Fruit fly (Drosophila melanogaster) whole organism, embryonic: Measurements from ENCODE around the gene sdt.

Experiments used
- B-H2 ChIP-seq: fragments of 200-800 bp; sonication (Bioruptor generic); optimal IDR thresholded peaks from 2 replicates; lab custom pipeline; 2018; ENCODE audit warnings: missing biosample characterization, mild to moderate bottlenecking, missing genetic modification characterization
- CG10147 ChIP-seq: fragments of 200-800 bp; sonication (Bioruptor generic); optimal IDR thresholded peaks from 2 replicates; lab custom pipeline; 2019; ENCODE audit warnings: missing biosample characterization, mild to moderate bottlenecking, missing genetic modification characterization, moderate library complexity
- CG12104 ChIP-seq: fragments of 200-800 bp; sonication (Bioruptor generic); optimal IDR thresholded peaks from 3 replicates; lab custom pipeline; 2016; ENCODE audit warnings: missing biosample characterization, missing genetic modification characterization
- CG12299 ChIP-seq: fragments of 200-800 bp; sonication (Bioruptor generic); optimal IDR thresholded peaks from 2 replicates; lab custom pipeline; 2018; ENCODE audit warnings: missing biosample characterization, mild to moderate bottlenecking, missing genetic modification characterization
- CG13287 ChIP-seq: fragments of 200-800 bp; sonication (Bioruptor generic); IDR thresholded peaks from 2 replicates; pipeline ENCODE4 v1.3.6; 2022; ENCODE audit warnings: missing biosample characterization, missing genetic modification characterization; ENCODE audit not compliant: partially characterized antibody
- CG13624 ChIP-seq: fragments of 200-800 bp; sonication (Bioruptor generic); optimal IDR thresholded peaks from 2 replicates; lab custom pipeline; 2016; ENCODE audit warnings: missing biosample characterization, missing genetic modification characterization
- CG13775 ChIP-seq: fragments of 200-800 bp; sonication (Bioruptor generic); optimal IDR thresholded peaks from 3 replicates; lab custom pipeline; 2017; ENCODE audit warnings: missing biosample characterization, mild to moderate bottlenecking, missing genetic modification characterization
- CG1792 ChIP-seq: fragments of 200-800 bp; sonication (Bioruptor generic); optimal IDR thresholded peaks from 2 replicates; lab custom pipeline; 2016; ENCODE audit warnings: missing biosample characterization, missing genetic modification characterization
- CG2116 ChIP-seq: fragments of 200-800 bp; sonication (Bioruptor generic); optimal IDR thresholded peaks from 3 replicates; lab custom pipeline; 2018; ENCODE audit warnings: missing biosample characterization, mild to moderate bottlenecking, missing genetic modification characterization
- CG2120 ChIP-seq: fragments of 200-800 bp; sonication (Bioruptor generic); optimal IDR thresholded peaks from 3 replicates; lab custom pipeline; 2016; ENCODE audit warnings: missing biosample characterization, missing genetic modification characterization
- CG2889 ChIP-seq: fragments of 200-800 bp; sonication (Bioruptor generic); IDR thresholded peaks from 3 replicates; pipeline ENCODE4 v1.3.6; 2022; ENCODE audit warnings: missing biosample characterization, missing genetic modification characterization
- CG34376 ChIP-seq: fragments of 200-800 bp; sonication (Bioruptor generic); optimal IDR thresholded peaks from 2 replicates; lab custom pipeline; 2018; ENCODE audit warnings: missing biosample characterization, mild to moderate bottlenecking, missing genetic modification characterization
- CG4360 ChIP-seq: fragments of 200-800 bp; sonication (Bioruptor generic); IDR thresholded peaks from 2 replicates; pipeline ENCODE4 v1.3.6; 2022; ENCODE audit warnings: missing biosample characterization, missing genetic modification characterization
- CG4404 ChIP-seq: fragments of 200-800 bp; sonication (Bioruptor generic); IDR thresholded peaks from 2 replicates; pipeline ENCODE4 v1.3.6; 2022; ENCODE audit warnings: missing biosample characterization, missing genetic modification characterization
- CG6175 ChIP-seq: fragments of 200-800 bp; sonication (Bioruptor generic); IDR thresholded peaks from 3 replicates; pipeline ENCODE4 v1.3.6; 2022; ENCODE audit warnings: missing biosample characterization, missing genetic modification characterization
- CG7928 ChIP-seq: fragments of 200-800 bp; sonication (Bioruptor generic); optimal IDR thresholded peaks from 2 replicates; lab custom pipeline; 2017; ENCODE audit warnings: missing biosample characterization, mild to moderate bottlenecking, missing genetic modification characterization
- CG8290 ChIP-seq, 3 experiments: fragments of 200-800 bp; sonication (Bioruptor generic); optimal IDR thresholded peaks; 2 replicates each; lab custom pipeline; 2016 to 2019; ENCODE audit warnings: missing biosample characterization in 3 of 3, missing genetic modification characterization in 3 of 3, mild to moderate bottlenecking in 2 of 3, moderate library complexity in 1 of 3
- Dfd ChIP-seq, 2 experiments: fragments of >200 bp; optimal IDR thresholded peaks; 2 replicates each; lab custom pipeline; 2017; ENCODE audit warnings: missing biosample characterization in 2 of 2, missing genetic modification characterization in 2 of 2
- Doc2 ChIP-seq: fragments of 200-800 bp; sonication (Bioruptor generic); IDR thresholded peaks from 2 replicates; pipeline ENCODE4 v1.3.6; 2022; ENCODE audit warnings: missing biosample characterization, missing genetic modification characterization
- Dref ChIP-seq: fragments of 200-800 bp; sonication (Bioruptor generic); IDR thresholded peaks from 2 replicates; pipeline ENCODE4 v1.3.6; 2022; ENCODE audit warnings: missing biosample characterization, missing genetic modification characterization
- HLH4C ChIP-seq: fragments of 200-800 bp; sonication (Bioruptor generic); IDR thresholded peaks from 3 replicates; pipeline ENCODE4 v1.3.6; 2022; ENCODE audit warnings: missing biosample characterization, missing genetic modification characterization; ENCODE audit not compliant: partially characterized antibody
- Kr ChIP-seq: fragments of 200-800 bp; sonication (Bioruptor generic); optimal IDR thresholded peaks from 2 replicates; lab custom pipeline; 2017; ENCODE audit warnings: missing biosample characterization, mild to moderate bottlenecking, missing genetic modification characterization
- MESR4 ChIP-seq: fragments of 200-800 bp; sonication (Bioruptor generic); optimal IDR thresholded peaks from 2 replicates; lab custom pipeline; 2018; ENCODE audit warnings: missing biosample characterization, mild to moderate bottlenecking, missing genetic modification characterization, moderate library complexity
- Mad ChIP-seq: fragments of 200-800 bp; sonication (Bioruptor generic); optimal IDR thresholded peaks from 2 replicates; lab custom pipeline; 2016; ENCODE audit warnings: missing biosample characterization, missing genetic modification characterization
- Myb ChIP-seq: fragments of 200-800 bp; sonication (Bioruptor generic); optimal IDR thresholded peaks from 2 replicates; lab custom pipeline; 2016; ENCODE audit warnings: missing biosample characterization, missing genetic modification characterization
- Scr ChIP-seq: fragments of 200-800 bp; sonication (Bioruptor generic); IDR thresholded peaks from 2 replicates; pipeline ENCODE4 v1.3.6; 2022; ENCODE audit warnings: missing biosample characterization, missing genetic modification characterization; ENCODE audit not compliant: partially characterized antibody
- Sin3A ChIP-seq: fragments of >200 bp; optimal IDR thresholded peaks from 2 replicates; lab custom pipeline; 2018
- Sox100B ChIP-seq: fragments of 200-800 bp; sonication (Bioruptor generic); optimal IDR thresholded peaks from 3 replicates; lab custom pipeline; 2018; ENCODE audit warnings: missing biosample characterization, mild to moderate bottlenecking, missing genetic modification characterization
- ac ChIP-seq: fragments of 200-800 bp; sonication (Bioruptor generic); optimal IDR thresholded peaks from 3 replicates; lab custom pipeline; 2017; ENCODE audit warnings: missing biosample characterization, mild to moderate bottlenecking, missing genetic modification characterization
- aop ChIP-seq: fragments of 200-800 bp; sonication (Bioruptor generic); IDR thresholded peaks from 2 replicates; pipeline ENCODE4 v1.3.6; 2022; ENCODE audit warnings: missing biosample characterization, missing genetic modification characterization
- ash1 ChIP-seq: fragments of 200-800 bp; sonication (Bioruptor generic); optimal IDR thresholded peaks from 2 replicates; lab custom pipeline; 2018; ENCODE audit warnings: missing biosample characterization, mild to moderate bottlenecking, missing genetic modification characterization
- chif ChIP-seq, 2 experiments: fragments of 200-800 bp; sonication (Bioruptor generic); optimal IDR thresholded peaks; 3 replicates each; lab custom pipeline; 2016; ENCODE audit warnings: missing biosample characterization in 2 of 2, missing genetic modification characterization in 2 of 2
- chm ChIP-seq: fragments of 200-800 bp; sonication (Bioruptor generic); IDR thresholded peaks from 2 replicates; pipeline ENCODE4 v1.3.6; 2022; ENCODE audit warnings: missing biosample characterization, missing genetic modification characterization
- dm ChIP-seq: fragments of 200-800 bp; sonication (Bioruptor generic); optimal IDR thresholded peaks from 3 replicates; lab custom pipeline; 2016; ENCODE audit warnings: missing biosample characterization, missing genetic modification characterization
- eyg ChIP-seq: fragments of 200-800 bp; sonication (Bioruptor generic); optimal IDR thresholded peaks from 3 replicates; lab custom pipeline; 2016; ENCODE audit warnings: missing biosample characterization, missing genetic modification characterization
- fu2 ChIP-seq: fragments of 200-800 bp; sonication (Bioruptor generic); optimal IDR thresholded peaks from 2 replicates; lab custom pipeline; 2016; ENCODE audit warnings: missing biosample characterization, missing genetic modification characterization
- gcm ChIP-seq: fragments of 200-800 bp; sonication (Bioruptor generic); optimal IDR thresholded peaks from 2 replicates; lab custom pipeline; 2019; ENCODE audit warnings: missing biosample characterization, mild to moderate bottlenecking, missing genetic modification characterization, moderate library complexity
- jumu ChIP-seq: fragments of 200-800 bp; sonication (Bioruptor generic); optimal IDR thresholded peaks from 3 replicates; lab custom pipeline; 2016; ENCODE audit warnings: missing biosample characterization, missing genetic modification characterization
- mam ChIP-seq: fragments of 200-800 bp; sonication (Bioruptor generic); optimal IDR thresholded peaks from 3 replicates; lab custom pipeline; 2016; ENCODE audit warnings: missing biosample characterization, missing genetic modification characterization
- p53 ChIP-seq: fragments of 200-800 bp; sonication (Bioruptor generic); optimal IDR thresholded peaks from 2 replicates; lab custom pipeline; 2016; ENCODE audit warnings: missing biosample characterization, missing genetic modification characterization
- salm ChIP-seq: fragments of 200-800 bp; sonication (Bioruptor generic); optimal IDR thresholded peaks from 2 replicates; lab custom pipeline; 2018; ENCODE audit warnings: missing biosample characterization, mild to moderate bottlenecking, missing genetic modification characterization
- slbo ChIP-seq: fragments of 200-800 bp; sonication (Bioruptor generic); IDR thresholded peaks from 2 replicates; pipeline ENCODE4 v1.3.6; 2022; ENCODE audit warnings: missing biosample characterization, missing genetic modification characterization
- slou ChIP-seq: fragments of 200-800 bp; sonication (Bioruptor generic); optimal IDR thresholded peaks from 3 replicates; lab custom pipeline; 2016; ENCODE audit warnings: missing biosample characterization, missing genetic modification characterization
- so ChIP-seq: fragments of 200-800 bp; sonication (Bioruptor generic); IDR thresholded peaks from 3 replicates; pipeline ENCODE4 v1.3.6; 2022; ENCODE audit warnings: missing biosample characterization, missing genetic modification characterization
- sob ChIP-seq: fragments of 200-800 bp; sonication (Bioruptor generic); IDR thresholded peaks from 2 replicates; pipeline ENCODE4 v1.3.6; 2022; ENCODE audit warnings: missing biosample characterization, missing genetic modification characterization
- sqz ChIP-seq: fragments of 200-800 bp; sonication (Bioruptor generic); optimal IDR thresholded peaks from 3 replicates; lab custom pipeline; 2018; ENCODE audit warnings: missing biosample characterization, mild to moderate bottlenecking, missing genetic modification characterization
- sug ChIP-seq: fragments of 200-800 bp; optimal IDR thresholded peaks from 2 replicates; lab custom pipeline; 2019; ENCODE audit warnings: missing biosample characterization, mild to moderate bottlenecking, missing genetic modification characterization, moderate library complexity
- tap ChIP-seq: fragments of 200-800 bp; optimal IDR thresholded peaks from 3 replicates; lab custom pipeline; 2019; ENCODE audit warnings: missing biosample characterization, mild to moderate bottlenecking, missing genetic modification characterization, moderate library complexity
- trh ChIP-seq: fragments of 200-800 bp; sonication (Bioruptor generic); optimal IDR thresholded peaks from 2 replicates; lab custom pipeline; 2016; ENCODE audit warnings: missing biosample characterization, missing genetic modification characterization
- unc-4 ChIP-seq: fragments of 200-800 bp; sonication (Bioruptor generic); IDR thresholded peaks from 2 replicates; pipeline ENCODE4 v1.3.6; 2022; ENCODE audit warnings: missing biosample characterization, missing genetic modification characterization; ENCODE audit not compliant: partially characterized antibody
- wdn ChIP-seq: fragments of 200-800 bp; sonication (Bioruptor generic); IDR thresholded peaks from 2 replicates; pipeline ENCODE4 v1.3.6; 2022; ENCODE audit warnings: missing biosample characterization, missing genetic modification characterization
- wor ChIP-seq: fragments of 200-800 bp; sonication (Bioruptor generic); IDR thresholded peaks from 2 replicates; pipeline ENCODE4 v1.3.6; 2022; ENCODE audit warnings: missing biosample characterization, missing genetic modification characterization

The sdt gene

dm6 chrX:8152718-8153117, 25.6 kb upstream of the sdt start, which contains the start of gene CG18262 (continued):
- TF ChIP-seq dm (GFP tag; lab: Kevin White, UChicago), result no peak
- no peak for TF ChIP-seq CG7928
- TF ChIP-seq HLH4C (GFP tag; lab: Robert Waterston, UW), result no peak
- no peak for TF ChIP-seq slbo (GFP tag; lab: Robert Waterston, UW)
- peak; percentile 39 for TF ChIP-seq MESR4
- no peak for TF ChIP-seq gcm (GFP tag; lab: Kevin White, UChicago)
- no peak for TF ChIP-seq Mad (GFP tag; lab: Kevin White, UChicago)
- TF ChIP-seq CG4404 (GFP tag; lab: Robert Waterston, UW), result no peak
- no peak for TF ChIP-seq tap (tag; lab: Kevin White, UChicago)
- no peak for TF ChIP-seq p53
- TF ChIP-seq ac (GFP tag; lab: Kevin White, UChicago), result no peak
- no peak for TF ChIP-seq CG2116 (GFP tag; lab: Kevin White, UChicago)
- TF ChIP-seq CG12299 (tag; lab: Kevin White, UChicago), result no peak
- 0 out of 2 replicates have a peak, but pooled peaks have one; percentile 19 for TF ChIP-seq unc-4
- no peak for TF ChIP-seq mam
- no peak for TF ChIP-seq Sin3A (lab: Kevin White, UChicago)
- TF ChIP-seq CG13287 (GFP tag; lab: Robert Waterston, UW), result peak; percentile 8; the same call in 1 of the 2 replicates
- peak; percentile 47 for TF ChIP-seq Dref (GFP tag; lab: Robert Waterston, UW)
- TF ChIP-seq sug, result no peak
- TF ChIP-seq CG6175 (GFP tag; lab: Robert Waterston, UW), result no peak
- TF ChIP-seq B-H2 (GFP tag; lab: Kevin White, UChicago), result peak; percentile 14
- TF ChIP-seq CG13624 (GFP tag; lab: Kevin White, UChicago), result peak; percentile 21
- TF ChIP-seq ash1 (GFP tag; lab: Kevin White, UChicago), result no peak
- no peak for TF ChIP-seq jumu (GFP tag; lab: Kevin White, UChicago)
- no peak for TF ChIP-seq chif (GFP tag; optimal IDR thresholded peaks at IDR 0.05; lab: Kevin White, UChicago)
- peak; percentile 27 for TF ChIP-seq CG2120 (GFP tag; lab: Kevin White, UChicago)
- no peak for TF ChIP-seq so

dm6 chrX:8157294-8157693, 21.1 kb upstream of the sdt start, which contains the start of the genes Traf6 and GIIIspla2:
Gene Traf6 (minus strand): TSS chrX:8157386.
Gene GIIIspla2 (plus strand): TSS chrX:8157628.
- TF ChIP-seq Myb (GFP tag; lab: Kevin White, UChicago) (peak; percentile 63), Sox100B (GFP tag; lab: Kevin White, UChicago) (no peak), Kr (GFP tag; lab: Kevin White, UChicago) (no peak), CG34376 (GFP tag; lab: Kevin White, UChicago) (peak; percentile 42), aop (no peak), Doc2 (GFP tag; lab: Robert Waterston, UW) (no peak), sqz (GFP tag; lab: Kevin White, UChicago) (no peak), trh (GFP tag; lab: Kevin White, UChicago) (no peak), Dfd (GFP tag; optimal IDR thresholded peaks at IDR 0.05; lab: Kevin White, UChicago) (no peak), HLH4C (GFP tag; lab: Robert Waterston, UW) (0 out of 3 replicates have a peak, but pooled peaks have one; percentile 26), fu2 (GFP tag; lab: Kevin White, UChicago) (peak; percentile 78), CG8290 (GFP tag; optimal IDR thresholded peaks at IDR 0.05; lab: Kevin White, UChicago) (peak; percentile 15), CG8290 (tag; optimal IDR thresholded peaks at IDR 0.05; lab: Kevin White, UChicago) (peak in 1 of 2 experiments; percentile 60), slou (GFP tag; lab: Kevin White, UChicago) (peak; percentile 38), CG12104 (GFP tag; lab: Kevin White, UChicago) (peak; percentile 60), CG13775 (GFP tag; lab: Kevin White, UChicago) (peak; percentile 78), CG1792 (GFP tag; lab: Kevin White, UChicago) (peak; percentile 70), CG4360 (GFP tag; lab: Robert Waterston, UW) (no peak), Scr (GFP tag; lab: Robert Waterston, UW) (peak; percentile 49), sob (GFP tag; lab: Robert Waterston, UW) (peak; percentile 85), CG2889 (GFP tag; lab: Robert Waterston, UW) (0 out of 3 replicates have a peak, but pooled peaks have one; percentile 42), salm (tag; lab: Kevin White, UChicago) (peak; percentile 50), wor (GFP tag; lab: Robert Waterston, UW) (peak; percentile 69; the same call in 1 of the 2 replicates), wdn (GFP tag; lab: Robert Waterston, UW) (peak; percentile 59; the same call in 1 of the 2 replicates), eyg (peak; percentile 17), chm (GFP tag; lab: Robert Waterston, UW) (peak; percentile 44; the same call in 1 of the 2 replicates), CG10147 (peak; percentile 66)
